Fruit fly (Drosophila melanogaster) whole organism, prepupa: ENCODE data around the gene mtTFB2.

Source experiments
- CG11762 ChIP-seq: fragments of 200-800 bp; sonication (Bioruptor generic); optimal IDR thresholded peaks from 3 replicates; lab custom pipeline; 2016; ENCODE audit warnings: missing biosample characterization, missing genetic modification characterization; ENCODE audit not compliant: insufficient read depth
- CG31627 ChIP-seq: fragments of 200-800 bp; sonication (Bioruptor generic); optimal IDR thresholded peaks from 3 replicates; lab custom pipeline; 2016; ENCODE audit warnings: missing biosample characterization, missing genetic modification characterization
- CG9139 ChIP-seq: fragments of 200-800 bp; sonication (Bioruptor generic); optimal IDR thresholded peaks from 3 replicates; lab custom pipeline; 2017; ENCODE audit warnings: missing biosample characterization, mild to moderate bottlenecking, missing genetic modification characterization
- Gug ChIP-seq: fragments of 200-800 bp; sonication (Bioruptor generic); IDR thresholded peaks from 2 replicates; pipeline ENCODE4 v1.3.6; 2022; ENCODE audit warnings: missing biosample characterization, missing genetic modification characterization
- Sox15 ChIP-seq: fragments of 200-800 bp; sonication (Bioruptor generic); optimal IDR thresholded peaks from 3 replicates; lab custom pipeline; 2016; ENCODE audit warnings: missing biosample characterization, missing genetic modification characterization
- eg ChIP-seq: fragments of 200-800 bp; sonication (Bioruptor generic); IDR thresholded peaks from 3 replicates; pipeline ENCODE4 v1.3.6; 2022; ENCODE audit warnings: missing biosample characterization, missing genetic modification characterization
- fd59A ChIP-seq: fragments of 200-800 bp; sonication (Bioruptor generic); optimal IDR thresholded peaks from 2 replicates; lab custom pipeline; 2017; ENCODE audit warnings: missing biosample characterization, mild to moderate bottlenecking, missing genetic modification characterization, missing genetic modification reagents

- no peak for TF ChIP-seq Sox15
- TF ChIP-seq CG11762 (GFP tag; lab: Kevin White, UChicago): no peak
- no peak for TF ChIP-seq CG9139 (GFP tag; lab: Kevin White, UChicago)
- TF ChIP-seq Gug (GFP tag; lab: Robert Waterston, UW): no peak
- TF ChIP-seq eg: no peak
- TF ChIP-seq fd59A (GFP tag; lab: Kevin White, UChicago): no peak
- TF ChIP-seq CG31627: no peak
Observed at dm6 chr3R:10066470-10066869, 21.1 kb downstream of the mtTFB2 start, which contains the start of gene CG33783.
